Fruit fly (Drosophila melanogaster): Measurements from ENCODE around the gene wrm1.

The wrm1 gene

dm6 chr3L:7323348-7323747, 11.7 kb downstream of the wrm1 start, which contains the start of the genes RhoGEF4 and Rint1 (continued):
- TF ChIP-seq Meics (GFP tag; optimal IDR thresholded peaks at IDR 0.05) (peak; percentile 38), trem (tag; optimal IDR thresholded peaks at IDR 0.05) (peak; percentile 82), gfzf (GFP tag; optimal IDR thresholded peaks at IDR 0.05) (peak; percentile 81), repo (GFP tag; optimal IDR thresholded peaks at IDR 0.05) (peak; percentile 15), CG7271 (tag; optimal IDR thresholded peaks at IDR 0.05) (no peak), CG10565 (GFP tag; optimal IDR thresholded peaks at IDR 0.05) (no peak), jigr1 (GFP tag; IDR thresholded peaks at IDR 0.05) (peak; percentile 62; the same call in 2 of the 3 replicates), pan (optimal IDR thresholded peaks at IDR 0.05) (no peak), pan (GFP tag; optimal IDR thresholded peaks at IDR 0.05 in 1 of 2, IDR thresholded peaks at IDR 0.05 in 1 of 2) (peak in 1 of 2 experiments; percentile 74), CG2678 (tag; optimal IDR thresholded peaks at IDR 0.05) (no peak), trh (GFP tag; optimal IDR thresholded peaks at IDR 0.05) (no peak), ERR (GFP tag; optimal IDR thresholded peaks at IDR 0.05) (no peak), ATbp (GFP tag; optimal IDR thresholded peaks at IDR 0.05) (no peak), p53 (GFP tag; optimal IDR thresholded peaks at IDR 0.05) (no peak), pzg (GFP tag; optimal IDR thresholded peaks at IDR 0.05) (peak; percentile 80), CG18599 (GFP tag; optimal IDR thresholded peaks at IDR 0.05) (peak; percentile 67), CG17612 (GFP tag; IDR thresholded peaks at IDR 0.05) (peak; percentile 26; the same call in 1 of the 2 replicates), CG12942 (GFP tag; optimal IDR thresholded peaks at IDR 0.05) (peak; percentile 64), jumu (GFP tag; optimal IDR thresholded peaks at IDR 0.05) (peak; percentile 57), CG4360 (GFP tag; IDR thresholded peaks at IDR 0.05) (no peak), ewg (GFP tag; optimal IDR thresholded peaks at IDR 0.05) (peak; percentile 60), ac (GFP tag; optimal IDR thresholded peaks at IDR 0.05) (no peak), Eip74EF (GFP tag; optimal IDR thresholded peaks at IDR 0.05) (no peak), zen (tag; optimal IDR thresholded peaks at IDR 0.05) (peak; percentile 73), CG3281 (GFP tag; optimal IDR thresholded peaks at IDR 0.05) (peak; percentile 6), CG30020 (tag; optimal IDR thresholded peaks at IDR 0.05) (peak; percentile 47), CG2202 (tag; optimal IDR thresholded peaks at IDR 0.05) (peak; percentile 30), Atf6 (GFP tag; IDR thresholded peaks at IDR 0.05) (0 out of 2 replicates have a peak, but pooled peaks have one; percentile 62), dmrt11E (tag; optimal IDR thresholded peaks at IDR 0.05) (peak; percentile 71), bab2 (GFP tag; optimal IDR thresholded peaks at IDR 0.05) (peak; percentile 56), Mad (GFP tag; optimal IDR thresholded peaks at IDR 0.05) (peak; percentile 60), CG13287 (GFP tag; IDR thresholded peaks at IDR 0.05; ENCODE audit: partially characterized antibody) (peak; percentile 55; the same call in 1 of the 2 replicates), ro (GFP tag; IDR thresholded peaks at IDR 0.05) (peak; percentile 34; the same call in 1 of the 2 replicates), CG33557 (GFP tag; optimal IDR thresholded peaks at IDR 0.05) (peak; percentile 46), CG11504 (tag; optimal IDR thresholded peaks at IDR 0.05) (no peak), shn (GFP tag; optimal IDR thresholded peaks at IDR 0.05) (peak; percentile 22), Oli (tag; optimal IDR thresholded peaks at IDR 0.05) (peak; percentile 56), slbo (GFP tag; IDR thresholded peaks at IDR 0.05) (peak; percentile 92), CG6813 (GFP tag; optimal IDR thresholded peaks at IDR 0.05) (no peak), Dek (tag; optimal IDR thresholded peaks at IDR 0.05) (peak; percentile 75), bsh (GFP tag; optimal IDR thresholded peaks at IDR 0.05) (peak in 1 of 2 experiments; percentile 72), vnd (GFP tag; IDR thresholded peaks at IDR 0.05; ENCODE audit: partially characterized antibody) (no peak), NC2α (GFP tag; optimal IDR thresholded peaks at IDR 0.05) (peak; percentile 2), gro (GFP tag; optimal IDR thresholded peaks at IDR 0.05) (no peak), Optix (GFP tag; IDR thresholded peaks at IDR 0.05) (peak; percentile 73; the same call in 2 of the 3 replicates), CG32767 (GFP tag; IDR thresholded peaks at IDR 0.05) (no peak), slou (GFP tag; optimal IDR thresholded peaks at IDR 0.05) (peak; percentile 31), CG2129 (GFP tag; IDR thresholded peaks at IDR 0.05; ENCODE audit: partially characterized antibody) (no peak), nmo (GFP tag; optimal IDR thresholded peaks at IDR 0.05) (peak; percentile 84), CG4328 (GFP tag; optimal IDR thresholded peaks at IDR 0.05) (no peak)

Measured in whole organism, embryonic.